Worm (Caenorhabditis elegans) whole organism, young adult: Measurements from ENCODE around the gene F55F3.4.

Experiments
- B0261.1 ChIP-seq: sonication (generic microtip); optimal IDR thresholded peaks from 2 replicates; lab custom pipeline; 2016; ENCODE audit warnings: mild to moderate bottlenecking, missing genetic modification characterization, moderate library complexity, missing compliant biosample characterization
- Y95B8A.8 ChIP-seq: fragments of 200-800 bp; sonication (Bioruptor generic); IDR thresholded peaks from 2 replicates; pipeline ENCODE4 v1.3.6; 2022; ENCODE audit warnings: missing genetic modification reagents, missing genetic modification characterization, missing compliant biosample characterization
- attf-5 ChIP-seq: fragments of 200-800 bp; sonication (Bioruptor generic); optimal IDR thresholded peaks from 2 replicates; lab custom pipeline; 2018; ENCODE audit warnings: mild to moderate bottlenecking, missing genetic modification characterization, missing compliant biosample characterization
- sea-2 ChIP-seq: fragments of 200-800 bp; sonication (Bioruptor generic); IDR thresholded peaks from 2 replicates; pipeline ENCODE4 v1.3.6; 2022; ENCODE audit warnings: missing genetic modification characterization, missing compliant biosample characterization
- ztf-18 ChIP-seq: sonication (generic microtip); optimal IDR thresholded peaks from 2 replicates; lab custom pipeline; 2016; ENCODE audit warnings: missing genotype, mild to moderate bottlenecking, missing genetic modification characterization, missing compliant biosample characterization
- ztf-22 ChIP-seq: fragments of 200-800 bp; sonication (Bioruptor generic); optimal IDR thresholded peaks from 2 replicates; lab custom pipeline; 2018; ENCODE audit warnings: mild to moderate bottlenecking, missing genetic modification characterization, moderate library complexity, missing compliant biosample characterization

F55F3.4 gene

ce11 chrX:13838019-13838418 lies 52.7 kb downstream of the F55F3.4 start:
- TF ChIP-seq ztf-22 (GFP tag; lab: Kevin White, UChicago) (no peak), Y95B8A.8 (no peak), ztf-18 (tag; lab: Kevin White, UChicago) (no peak), attf-5 (GFP tag; lab: Kevin White, UChicago) (no peak), B0261.1 (no peak), sea-2 (no peak)
